Fruit fly (Drosophila melanogaster): ENCODE data around the gene GstD9.

Gene GstD9

DNA sequence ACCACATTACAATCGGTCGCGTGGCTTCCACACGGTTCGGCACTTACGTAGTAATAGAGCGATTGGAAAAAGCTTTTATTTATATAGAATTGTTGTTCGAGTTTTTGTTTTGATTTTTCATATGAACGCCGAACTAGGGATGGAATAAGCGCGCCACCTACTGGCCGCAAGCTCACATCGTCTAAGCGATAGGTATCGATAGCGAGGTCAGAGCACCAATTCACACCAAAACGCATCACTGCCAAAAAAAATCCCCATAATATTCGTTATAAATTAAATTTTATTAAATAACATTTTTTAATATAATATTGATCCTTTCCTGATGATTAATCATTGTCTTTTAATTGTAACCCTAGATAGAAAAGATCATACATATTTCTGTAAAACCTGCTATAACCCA, 16.9 kb downstream of the GstD9 start, which contains the start of gene CG10038 (continued):
- TF ChIP-seq bsh (GFP tag; optimal IDR thresholded peaks at IDR 0.05): peak in 1 of 2 experiments; percentile 31
- TF ChIP-seq wdn (GFP tag; IDR thresholded peaks at IDR 0.05): no peak
- TF ChIP-seq scrt (GFP tag; optimal IDR thresholded peaks at IDR 0.05): no peak
- TF ChIP-seq CG6854 (GFP tag; optimal IDR thresholded peaks at IDR 0.05): no peak
- no peak for TF ChIP-seq CG3281 (GFP tag; optimal IDR thresholded peaks at IDR 0.05)
- TF ChIP-seq CTCF (GFP tag; optimal IDR thresholded peaks at IDR 0.05): peak; percentile 96
- TF ChIP-seq CG34376 (GFP tag; optimal IDR thresholded peaks at IDR 0.05): no peak
- no peak for TF ChIP-seq CG11723 (GFP tag; optimal IDR thresholded peaks at IDR 0.05)
- no peak; the same call in 1 of the 2 replicates for TF ChIP-seq sisA (GFP tag; IDR thresholded peaks at IDR 0.05)
- TF ChIP-seq ro (GFP tag; IDR thresholded peaks at IDR 0.05): peak; percentile 25; the same call in 1 of the 2 replicates
- no peak for TF ChIP-seq salm (tag; optimal IDR thresholded peaks at IDR 0.05)
- TF ChIP-seq CG1529 (GFP tag; optimal IDR thresholded peaks at IDR 0.05): no peak
- no peak for TF ChIP-seq Hr78 (GFP tag; optimal IDR thresholded peaks at IDR 0.05)
- TF ChIP-seq bab2 (GFP tag; optimal IDR thresholded peaks at IDR 0.05): no peak
- TF ChIP-seq croc (GFP tag; conservative IDR thresholded peaks at IDR 0.05): no peak
- peak; percentile 97 for TF ChIP-seq CG42726 (GFP tag; IDR thresholded peaks at IDR 0.05; ENCODE audit: partially characterized antibody)
- TF ChIP-seq Tbp (GFP tag; optimal IDR thresholded peaks at IDR 0.05): no peak
- TF ChIP-seq ems (GFP tag; optimal IDR thresholded peaks at IDR 0.05): no peak
- no peak for TF ChIP-seq onecut (GFP tag; IDR thresholded peaks at IDR 0.05)
- TF ChIP-seq oc (tag; optimal IDR thresholded peaks at IDR 0.05): no peak
- TF ChIP-seq gcm2 (GFP tag; optimal IDR thresholded peaks at IDR 0.05): no peak
- peak; percentile 10 for TF ChIP-seq CG5245 (GFP tag; optimal IDR thresholded peaks at IDR 0.05)
- no peak for TF ChIP-seq z (GFP tag; IDR thresholded peaks at IDR 0.05)
- TF ChIP-seq Sox100B (GFP tag; optimal IDR thresholded peaks at IDR 0.05): no peak
- no peak for TF ChIP-seq Elba2 (GFP tag; optimal IDR thresholded peaks at IDR 0.05)
- TF ChIP-seq CG10654 (GFP tag; optimal IDR thresholded peaks at IDR 0.05): peak; percentile 3
- no peak for TF ChIP-seq Neu2 (GFP tag; optimal IDR thresholded peaks at IDR 0.05; ENCODE audit: borderline replicate concordance)
- TF ChIP-seq CG4424 (GFP tag; optimal IDR thresholded peaks at IDR 0.05): peak; percentile 36
- TF ChIP-seq vfl (GFP tag; optimal IDR thresholded peaks at IDR 0.05): no peak
- TF ChIP-seq CG10959 (GFP tag; IDR thresholded peaks at IDR 0.05): no peak
- no peak for TF ChIP-seq gcm (GFP tag; optimal IDR thresholded peaks at IDR 0.05)
- no peak for TF ChIP-seq Ada2b (GFP tag; IDR thresholded peaks at IDR 0.05)
- no peak for TF ChIP-seq CG7372 (GFP tag; IDR thresholded peaks at IDR 0.05)
- TF ChIP-seq CG1792 (GFP tag; optimal IDR thresholded peaks at IDR 0.05): no peak
- TF ChIP-seq BEAF-32 (GFP tag; optimal IDR thresholded peaks at IDR 0.05): peak; percentile 93
- TF ChIP-seq schlank (tag; optimal IDR thresholded peaks at IDR 0.05): no peak
- no peak for TF ChIP-seq Six4 (GFP tag; optimal IDR thresholded peaks at IDR 0.05)
- no peak for TF ChIP-seq nom (GFP tag; optimal IDR thresholded peaks at IDR 0.05)
- TF ChIP-seq CG6254 (GFP tag; optimal IDR thresholded peaks at IDR 0.05): no peak
- no peak for TF ChIP-seq CG4820 (GFP tag; optimal IDR thresholded peaks at IDR 0.05)
- no peak for TF ChIP-seq ranshi (GFP tag; IDR thresholded peaks at IDR 0.05)
- TF ChIP-seq jing (GFP tag; optimal IDR thresholded peaks at IDR 0.05): no peak
- peak; percentile 32 for TF ChIP-seq CG7839 (tag; optimal IDR thresholded peaks at IDR 0.05)
- TF ChIP-seq Side (GFP tag; optimal IDR thresholded peaks at IDR 0.05): peak; percentile 15
- 0 out of 2 replicates have a peak, but pooled peaks have one; percentile 26 for TF ChIP-seq CG4360 (GFP tag; IDR thresholded peaks at IDR 0.05)
- TF ChIP-seq az2 (GFP tag; optimal IDR thresholded peaks at IDR 0.05): peak; percentile 41
- no peak; the same call in 1 of the 2 replicates for TF ChIP-seq CG8765 (GFP tag; IDR thresholded peaks at IDR 0.05)
- TF ChIP-seq ab (GFP tag; optimal IDR thresholded peaks at IDR 0.05): no peak
- no peak for TF ChIP-seq CG14014 (GFP tag; IDR thresholded peaks at IDR 0.05)
- TF ChIP-seq CG32532 (GFP tag; IDR thresholded peaks at IDR 0.05): peak; percentile 66
- no peak for TF ChIP-seq CG12219 (GFP tag; optimal IDR thresholded peaks at IDR 0.05)
- TF ChIP-seq Bgb (GFP tag; IDR thresholded peaks at IDR 0.05; ENCODE audit: partially characterized antibody): peak; percentile 97
